Fruit fly (Drosophila melanogaster): Measurements from ENCODE around the gene Drak.
A peak's percentile ranks its signal among the peaks of the same experiment; 100 is the strongest.

Gene Drak

DNA sequence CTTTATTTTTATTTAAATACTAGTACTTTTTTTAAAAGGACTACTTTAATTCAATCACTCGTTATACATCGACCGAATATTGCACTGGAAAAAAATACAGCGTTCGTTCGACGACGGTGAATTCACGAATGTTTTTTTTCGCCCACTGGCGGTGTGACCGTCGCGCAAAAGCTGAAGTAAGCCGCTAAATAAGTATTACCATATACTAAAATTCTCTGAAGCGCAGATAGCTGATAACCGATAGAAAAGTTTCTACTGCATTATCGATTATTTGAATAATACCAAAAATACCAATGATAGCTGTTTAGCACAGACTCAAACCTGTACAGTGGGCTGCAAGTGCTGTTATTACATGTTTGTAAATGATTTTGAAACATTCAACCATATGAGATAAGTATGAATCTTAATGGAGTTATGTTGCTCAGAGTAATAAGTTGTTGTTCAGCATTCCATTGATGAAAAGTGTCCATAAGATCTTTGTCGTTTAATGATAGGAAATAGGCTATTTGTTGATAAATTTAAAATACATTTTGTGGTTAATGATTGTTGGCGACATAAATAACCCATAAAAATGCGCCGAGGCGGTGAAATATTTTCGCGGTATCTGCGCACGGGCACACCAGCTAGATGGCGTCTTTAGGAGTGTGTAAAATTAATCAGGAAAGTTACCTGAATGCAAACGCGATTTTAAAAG, 38.6 kb upstream of the Drak start, which contains the start of the genes Evi5 and HP5 (continued):
- TF ChIP-seq gfzf (GFP tag; optimal IDR thresholded peaks at IDR 0.05) (peak; percentile 94), CG31388 (GFP tag; optimal IDR thresholded peaks at IDR 0.05) (no peak), fru (optimal IDR thresholded peaks at IDR 0.05) (no peak), CG13296 (GFP tag; optimal IDR thresholded peaks at IDR 0.05) (no peak), BtbVII (GFP tag; optimal IDR thresholded peaks at IDR 0.05) (no peak), CG12744 (GFP tag; optimal IDR thresholded peaks at IDR 0.05) (no peak), cato (GFP tag; optimal IDR thresholded peaks at IDR 0.05; ENCODE audit: borderline replicate concordance) (no peak), CG10543 (GFP tag; optimal IDR thresholded peaks at IDR 0.05) (peak; percentile 29), sens-2 (GFP tag; IDR thresholded peaks at IDR 0.05) (no peak), kah (GFP tag; optimal IDR thresholded peaks at IDR 0.05) (no peak), CG6765 (GFP tag; optimal IDR thresholded peaks at IDR 0.05) (no peak), mld (GFP tag; IDR thresholded peaks at IDR 0.05; ENCODE audit: partially characterized antibody) (no peak), Gug (GFP tag; IDR thresholded peaks at IDR 0.05) (peak; percentile 82), CG8765 (GFP tag; IDR thresholded peaks at IDR 0.05) (peak; percentile 31), ac (GFP tag; optimal IDR thresholded peaks at IDR 0.05) (no peak), CG14441 (GFP tag; IDR thresholded peaks at IDR 0.05) (peak; percentile 74; the same call in 1 of the 2 replicates), CG1832 (GFP tag; optimal IDR thresholded peaks at IDR 0.05) (no peak), Doc3 (GFP tag; IDR thresholded peaks at IDR 0.05; ENCODE audit: partially characterized antibody) (no peak), peb (GFP tag; IDR thresholded peaks at IDR 0.05) (no peak), Ada2b (GFP tag; IDR thresholded peaks at IDR 0.05) (peak; percentile 38; the same call in 1 of the 2 replicates), fd3F (GFP tag; optimal IDR thresholded peaks at IDR 0.05) (no peak), CG14710 (tag; optimal IDR thresholded peaks at IDR 0.05) (peak; percentile 57), Jarid2 (GFP tag; optimal IDR thresholded peaks at IDR 0.05) (peak; percentile 63), CG3995 (GFP tag; optimal IDR thresholded peaks at IDR 0.05) (peak; percentile 21), Dfd (GFP tag; optimal IDR thresholded peaks at IDR 0.05) (no peak), lbe (GFP tag; optimal IDR thresholded peaks at IDR 0.05) (peak; percentile 35), CG12299 (tag; optimal IDR thresholded peaks at IDR 0.05) (peak; percentile 24), wek (GFP tag; optimal IDR thresholded peaks at IDR 0.05) (no peak), kni (GFP tag; optimal IDR thresholded peaks at IDR 0.05) (no peak), hth (optimal IDR thresholded peaks at IDR 0.05) (no peak), CG16779 (GFP tag; IDR thresholded peaks at IDR 0.05) (no peak), knrl (GFP tag; IDR thresholded peaks at IDR 0.05; ENCODE audit: partially characterized antibody) (peak; percentile 59), bcd (GFP tag; optimal IDR thresholded peaks at IDR 0.05) (peak; percentile 44), MESR4 (GFP tag; optimal IDR thresholded peaks at IDR 0.05) (peak; percentile 63), Nf-YA (GFP tag; IDR thresholded peaks at IDR 0.05) (no peak), scrt (GFP tag; optimal IDR thresholded peaks at IDR 0.05) (no peak), CG18011 (GFP tag; optimal IDR thresholded peaks at IDR 0.05) (no peak), CG17359 (tag; optimal IDR thresholded peaks at IDR 0.05) (no peak), CG15601 (tag; optimal IDR thresholded peaks at IDR 0.05) (peak; percentile 59), Fer1 (GFP tag; optimal IDR thresholded peaks at IDR 0.05) (peak; percentile 15), emc (GFP tag; optimal IDR thresholded peaks at IDR 0.05) (no peak), CG4707 (GFP tag; optimal IDR thresholded peaks at IDR 0.05) (peak; percentile 61), Mad (GFP tag; optimal IDR thresholded peaks at IDR 0.05) (no peak), sna (GFP tag; IDR thresholded peaks at IDR 0.05; ENCODE audit: partially characterized antibody) (no peak), CG7987 (GFP tag; optimal IDR thresholded peaks at IDR 0.05) (no peak), CG8478 (optimal IDR thresholded peaks at IDR 0.05) (no peak), CG10274 (GFP tag; optimal IDR thresholded peaks at IDR 0.05) (no peak), zf30C (GFP tag; optimal IDR thresholded peaks at IDR 0.05) (peak; percentile 81), grn (GFP tag; optimal IDR thresholded peaks at IDR 0.05) (peak; percentile 36), CG11504 (tag; optimal IDR thresholded peaks at IDR 0.05) (peak; percentile 63)

Data from whole organism, embryonic.